Worm (Caenorhabditis elegans) whole organism, dauer: ENCODE results near the gene klp-4.

ENCODE experiments used
- unc-62 ChIP-seq: sonication (generic microtip); optimal IDR thresholded peaks from 2 replicates; lab custom pipeline; 2017; ENCODE audit warnings: missing biosample characterization, missing genetic modification reagents, missing genetic modification characterization

The klp-4 gene

ce11 chrX:3126979-3127378, 51.5 kb downstream of the klp-4 start, which contains the start of gene spc-1:
Gene spc-1 (minus strand): TSS chrX:3127079.
- TF ChIP-seq unc-62 (GFP tag; lab: Kevin White, UChicago): no peak

ce11 chrX:3126233-3126632, 52.3 kb downstream of the klp-4 start:
- TF ChIP-seq unc-62 (GFP tag; lab: Kevin White, UChicago): no peak
